Worm (Caenorhabditis elegans) whole organism, L4 larva: ENCODE results near the gene sra-9.

Experiments
- aly-2 ChIP-seq: sonication (generic microtip); optimal IDR thresholded peaks from 2 replicates; lab custom pipeline; 2018; ENCODE audit warnings: missing biosample characterization, missing genetic modification characterization
- ceh-82 ChIP-seq: sonication (generic microtip); optimal IDR thresholded peaks from 2 replicates; lab custom pipeline; 2017; ENCODE audit warnings: missing biosample characterization, missing genetic modification characterization
- hlh-30 ChIP-seq: sonication (generic microtip); optimal IDR thresholded peaks from 2 replicates; lab custom pipeline; 2017; ENCODE audit warnings: antibody characterized with exemption, mild to moderate bottlenecking, missing genetic modification characterization, missing compliant biosample characterization; ENCODE audit not compliant: insufficient read depth
- lin-39 ChIP-seq: fragments of 150-350 bp; optimal IDR thresholded peaks from 2 replicates; lab custom pipeline; 2014; ENCODE audit warnings: missing biosample characterization, missing genetic modification reagents, missing genetic modification characterization
- mdl-1 ChIP-seq, 2 experiments: fragments of 150-350 bp in 1 of 2; sonication (generic microtip) in 1 of 2; optimal IDR thresholded peaks; 2 replicates each; lab custom pipeline; 2014 to 2017; ENCODE audit warnings: missing biosample characterization in 2 of 2, missing genetic modification characterization in 2 of 2
- pha-4 ChIP-seq, 2 experiments: fragments of 150-350 bp in 1 of 2; fragments of 200-800 bp in 1 of 2; sonication (Bioruptor generic) in 1 of 2; IDR thresholded peaks in 1 of 2; optimal IDR thresholded peaks in 1 of 2; 2 replicates each; pipeline versions ENCODE4 v1.3.6 to Lab custom; 2014 to 2022; ENCODE audit warnings: missing genetic modification characterization in 2 of 2, missing genetic modification reagents in 2 of 2, missing biosample characterization in 1 of 2, missing compliant biosample characterization in 1 of 2
- skn-1 ChIP-seq: fragments of 150-350 bp; optimal IDR thresholded peaks from 2 replicates; lab custom pipeline; 2014; ENCODE audit warnings: missing biosample characterization, missing genetic modification characterization
- snpc-1.2 ChIP-seq: fragments of 200-800 bp; sonication (Bioruptor generic); IDR thresholded peaks from 2 replicates; pipeline ENCODE4 v1.3.6; 2022; ENCODE audit warnings: missing genetic modification reagents, missing genetic modification characterization, missing compliant biosample characterization
- unc-62 ChIP-seq, 3 experiments: fragments of 150-350 bp in 1 of 3; sonication (generic microtip); optimal IDR thresholded peaks in 2 of 3; peaks in 1 of 3; 1 replicate in 1 of 3; 2 replicates in 2 of 3; lab custom pipeline; 2014 to 2017; ENCODE audit warnings: missing biosample characterization in 3 of 3, missing genetic modification characterization in 3 of 3, missing genetic modification reagents in 3 of 3, missing genotype in 1 of 3
- zip-11 ChIP-seq: fragments of 200-800 bp; sonication (Bioruptor generic); IDR thresholded peaks from 2 replicates; pipeline ENCODE4 v1.3.6; 2022; ENCODE audit warnings: missing genetic modification characterization, missing compliant biosample characterization
- ztf-11 ChIP-seq: fragments of 150-350 bp; optimal IDR thresholded peaks from 2 replicates; lab custom pipeline; 2014; ENCODE audit warnings: missing biosample characterization, missing genetic modification characterization

- no peak for TF ChIP-seq snpc-1.2 (GFP tag; lab: Robert Waterston, UW)
- TF ChIP-seq zip-11: no peak
- TF ChIP-seq lin-39: no peak
- TF ChIP-seq mdl-1 (tag; optimal IDR thresholded peaks at IDR 0.05; lab: Kevin White, UChicago): no peak
- TF ChIP-seq hlh-30 (tag; lab: Kevin White, UChicago): no peak
- TF ChIP-seq pha-4 (GFP tag; IDR thresholded peaks at IDR 0.05; lab: Robert Waterston, UW): no peak
- no peak for TF ChIP-seq pha-4 (tag; optimal IDR thresholded peaks at IDR 0.05; lab: Kevin White, UChicago)
- TF ChIP-seq aly-2 (tag; lab: Kevin White, UChicago): no peak
- no peak for TF ChIP-seq ztf-11
- no peak for TF ChIP-seq ceh-82 (tag; lab: Kevin White, UChicago)
- TF ChIP-seq skn-1: no peak
- no peak for TF ChIP-seq unc-62 (GFP tag; optimal IDR thresholded peaks at IDR 0.05 in 1 of 2; lab: Kevin White, UChicago)
- no peak for TF ChIP-seq unc-62 (tag; optimal IDR thresholded peaks at IDR 0.05; lab: Kevin White, UChicago)
Observed at ce11 chrII:9542785-9543184, 10.7 kb downstream of the sra-9 start, which contains the start of gene sra-4.
